Worm (Caenorhabditis elegans): ENCODE results near the gene T07F10.3.

DNA sequence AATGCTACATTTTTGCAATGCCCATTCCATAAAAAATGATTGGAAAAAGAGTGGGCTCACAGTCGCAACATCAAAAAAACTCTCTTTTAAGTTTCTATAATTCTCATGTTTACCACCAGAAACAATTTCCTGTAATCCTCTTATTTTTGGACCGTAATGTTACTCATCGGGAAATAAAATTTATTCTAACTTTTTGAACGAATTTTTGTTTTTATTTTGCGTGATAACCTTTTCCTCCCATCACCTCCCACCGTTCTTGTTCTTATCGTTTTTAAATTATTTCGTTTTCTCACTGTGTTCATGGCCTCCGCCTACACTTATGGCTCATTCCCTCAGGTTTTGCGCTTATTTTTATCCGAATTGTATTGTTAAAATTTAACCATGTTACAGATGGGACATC lies 10.7 kb downstream of the T07F10.3 start, which contains the start of gene anp-1:
- TF ChIP-seq nhr-76 (tag; optimal IDR thresholded peaks at IDR 0.05) (no peak), dve-1 (tag; optimal IDR thresholded peaks at IDR 0.05; ENCODE audit: insufficient read depth) (no peak), egl-43 (GFP tag; IDR thresholded peaks at IDR 0.05) (no peak), php-3 (GFP tag; IDR thresholded peaks at IDR 0.05) (no peak), unc-62 (GFP tag; optimal IDR thresholded peaks at IDR 0.05 in 1 of 2) (no peak), unc-62 (tag; optimal IDR thresholded peaks at IDR 0.05) (no peak), ztf-11 (tag; optimal IDR thresholded peaks at IDR 0.05) (no peak), zag-1 (tag; optimal IDR thresholded peaks at IDR 0.05) (no peak), jun-1 (tag; optimal IDR thresholded peaks at IDR 0.05) (no peak), nhr-237 (tag; optimal IDR thresholded peaks at IDR 0.05) (no peak)

All from whole organism, L4 larva.